4 worm cellular contexts compared by ENCODE assay signal in the genomic region with DNA sequence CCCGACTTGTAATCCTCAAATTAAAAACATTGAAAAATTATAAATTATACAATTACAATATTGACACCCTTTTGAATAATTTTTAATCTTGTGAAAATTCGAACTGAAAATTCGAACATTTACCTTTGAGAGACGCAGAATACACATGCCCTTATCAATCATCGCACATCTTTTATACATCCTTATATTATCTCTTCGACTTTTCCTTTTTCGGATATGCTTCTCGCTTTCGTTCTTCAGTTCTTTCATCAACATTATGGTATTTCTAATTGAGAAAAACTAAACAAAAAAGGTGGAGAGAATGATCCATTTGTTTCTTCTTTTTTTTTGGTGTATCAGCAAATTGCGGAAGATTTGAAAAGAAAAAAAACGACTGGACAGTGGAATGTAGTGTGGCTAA.
TF ChIP-seq lines count a peak whose summit lies in the region.

No protein-coding gene starts in this region.

TF ChIP-seq in whole organism, L1 larva, 84 proteins besides CTCF, POLR2A, EP300 and RAD21:
- TF ChIP-seq alr-1 (tag; optimal IDR thresholded peaks at IDR 0.05; lab: Kevin White, UChicago; ENCODE audit: borderline replicate concordance): no peak
- no peak for TF ChIP-seq unc-30 (tag; optimal IDR thresholded peaks at IDR 0.05; lab: Kevin White, UChicago)
- TF ChIP-seq ztf-4 (tag; optimal IDR thresholded peaks at IDR 0.05; lab: Kevin White, UChicago): no peak
- TF ChIP-seq blmp-1 (tag; optimal IDR thresholded peaks at IDR 0.05; lab: Kevin White, UChicago): peak; percentile 96

TF ChIP-seq in whole organism, L3 larva, 47 proteins besides CTCF, POLR2A, EP300 and RAD21:
- peak; percentile 19 for TF ChIP-seq nhr-23 (tag; optimal IDR thresholded peaks at IDR 0.05; lab: Kevin White, UChicago)
- TF ChIP-seq tbx-2 (tag; optimal IDR thresholded peaks at IDR 0.05; lab: Kevin White, UChicago): no peak

TF ChIP-seq in whole organism, L4 larva, 104 proteins besides CTCF, POLR2A, EP300 and RAD21:
- TF ChIP-seq zfp-3 (GFP tag; conservative IDR thresholded peaks at IDR 0.05; lab: Robert Waterston, UW) (no peak), hlh-11 (tag; optimal IDR thresholded peaks at IDR 0.05; lab: Kevin White, UChicago) (peak; percentile 31), nhr-48 (tag; optimal IDR thresholded peaks at IDR 0.05; lab: Kevin White, UChicago) (peak; percentile 42), nhr-6 (tag; optimal IDR thresholded peaks at IDR 0.05; lab: Kevin White, UChicago) (no peak)

TF ChIP-seq in whole organism, mixed stage, embryonic, 35 proteins besides CTCF, POLR2A, EP300 and RAD21:
- TF ChIP-seq elt-3 (tag; optimal IDR thresholded peaks at IDR 0.05; lab: Kevin White, UChicago) (peak; percentile 39), ceh-43 (GFP tag; optimal IDR thresholded peaks at IDR 0.05; lab: Kevin White, UChicago) (no peak), ham-2 (GFP tag; optimal IDR thresholded peaks at IDR 0.05; lab: Kevin White, UChicago) (no peak), elt-1 (tag; optimal IDR thresholded peaks at IDR 0.05; lab: Kevin White, UChicago; ENCODE audit: borderline replicate concordance, insufficient read depth) (peak; percentile 66), nhr-76 (tag; optimal IDR thresholded peaks at IDR 0.05; lab: Kevin White, UChicago) (no peak), blmp-1 (tag; optimal IDR thresholded peaks at IDR 0.05; lab: Kevin White, UChicago) (peak; percentile 53)
